Fruit fly (Drosophila melanogaster) ovary, adult (tissue): ENCODE data around the gene dlg1.
A peak's percentile ranks its signal among the peaks of the same experiment; 100 is the strongest.

ENCODE experiments used
- CG17801 ChIP-seq: fragments of 200-800 bp; optimal IDR thresholded peaks from 2 replicates; lab custom pipeline; 2019; ENCODE audit warnings: missing biosample characterization, mild to moderate bottlenecking, missing genetic modification characterization, moderate library complexity; ENCODE audit not compliant: partially characterized antibody

The dlg1 gene

DNA sequence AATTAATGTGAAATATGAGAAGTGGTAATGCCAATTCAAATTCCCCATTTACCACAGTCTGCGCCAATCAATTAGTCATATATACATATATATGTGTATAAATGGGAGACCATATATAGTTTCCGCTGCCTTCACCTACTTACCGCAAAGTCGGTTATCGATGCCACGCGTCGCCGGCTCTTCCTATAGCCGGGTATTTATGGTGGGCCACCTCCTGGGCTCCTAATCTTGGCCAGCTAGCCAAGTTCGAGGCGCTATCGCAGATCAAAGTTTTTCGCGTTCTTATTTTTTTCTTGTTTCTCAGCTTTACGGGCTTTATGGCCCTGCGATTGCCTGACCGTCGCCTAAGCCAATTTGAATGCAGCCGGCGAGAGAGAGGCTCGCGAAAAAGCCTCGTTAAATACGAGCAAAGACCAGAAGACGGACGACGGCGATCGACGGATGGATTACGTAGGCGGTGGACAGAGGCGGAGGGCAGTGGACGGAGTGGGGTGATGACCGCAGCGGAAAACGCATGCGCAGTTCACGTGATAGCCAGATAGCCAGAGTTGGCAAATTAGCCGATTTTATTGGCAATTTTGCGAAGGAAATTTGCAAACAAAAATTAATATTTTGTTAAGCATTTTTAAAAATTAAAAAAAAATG lies 51.4 kb downstream of the dlg1 start:
- no peak for TF ChIP-seq CG17801

DNA sequence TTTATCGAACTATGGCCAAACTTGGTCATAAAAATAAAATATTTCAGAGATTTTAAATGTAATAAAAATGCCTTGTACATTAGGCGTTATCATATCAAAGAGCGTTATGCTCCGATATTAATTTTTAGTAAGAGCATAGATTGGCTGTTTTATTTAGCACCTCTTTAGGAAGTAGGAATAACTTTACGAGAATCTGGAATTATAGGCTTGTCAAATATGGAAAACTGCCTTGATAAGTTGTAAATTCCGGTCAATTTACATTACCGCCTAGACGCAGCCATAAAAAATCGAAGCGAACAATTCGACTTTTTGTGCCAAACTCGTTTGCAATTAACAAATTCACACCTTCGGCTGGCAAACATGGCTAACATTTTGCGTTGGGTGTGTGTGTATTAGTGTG lies 52.6 kb downstream of the dlg1 start:
- no peak for TF ChIP-seq CG17801

DNA sequence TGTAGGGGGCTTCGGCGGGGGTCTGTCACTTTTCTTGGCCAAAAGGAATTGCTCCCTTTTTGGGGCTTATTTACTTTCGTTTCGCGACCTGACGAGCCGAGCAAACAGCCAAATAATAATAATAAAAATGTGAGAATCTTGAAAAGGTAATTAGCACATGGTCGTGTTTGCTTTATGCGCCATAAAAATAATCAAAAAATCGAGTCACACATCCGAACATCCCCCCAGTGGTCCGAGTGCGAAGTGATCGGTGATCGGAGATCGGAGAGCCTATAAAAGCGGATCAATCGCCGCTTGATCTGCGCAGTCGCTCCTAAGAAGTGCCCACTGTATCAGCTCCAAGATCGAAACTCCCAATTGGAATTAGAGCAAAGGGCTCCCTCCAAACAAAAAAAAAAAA lies 53.1 kb downstream of the dlg1 start, which contains the start of gene Gs2:
Gene Gs2 (plus strand): TSS at position 301 of the 400 bp plus-strand sequence.
- TF ChIP-seq CG17801, result no peak

DNA sequence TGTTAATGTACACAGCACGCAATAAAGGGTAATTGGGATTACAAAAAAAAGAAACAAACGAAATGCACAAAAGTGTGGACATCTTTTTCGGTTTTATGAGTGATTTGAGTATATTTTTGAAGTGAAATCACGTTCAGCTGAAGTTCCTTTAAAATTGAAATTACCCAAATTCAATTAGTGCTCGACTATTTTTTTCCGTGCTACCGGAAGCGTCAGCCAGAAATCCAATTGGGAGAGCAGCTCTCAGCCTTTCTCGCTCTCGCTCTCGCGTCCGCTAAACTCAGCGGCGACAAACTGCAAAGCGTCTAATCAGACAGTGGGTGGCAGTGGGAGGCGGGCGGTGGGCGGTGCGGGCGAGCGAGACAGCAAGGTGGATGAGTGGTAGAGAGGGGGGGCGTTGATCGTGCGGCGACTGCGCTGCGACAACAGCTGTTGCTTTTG lies 53.8 kb downstream of the dlg1 start:
- TF ChIP-seq CG17801, result peak; percentile 89

DNA sequence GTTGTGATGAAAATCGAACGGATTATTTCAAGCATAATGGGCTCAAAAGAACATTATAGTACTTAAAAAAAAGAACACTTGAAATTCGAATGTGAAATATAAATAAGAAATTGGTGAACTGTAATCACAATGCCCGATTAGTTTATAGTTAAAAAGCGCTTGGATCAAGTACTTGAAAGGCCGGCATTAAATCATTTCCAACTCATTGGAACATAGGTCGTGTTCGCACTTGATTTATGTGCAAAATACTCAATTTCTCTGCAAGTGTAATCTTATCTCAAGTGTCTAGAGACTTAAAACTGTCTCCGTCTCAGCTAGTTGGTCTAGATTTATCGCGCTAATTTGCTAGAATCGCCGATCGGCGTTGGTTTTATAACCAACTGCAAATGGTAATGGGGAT lies 55.0 kb downstream of the dlg1 start:
- no peak for TF ChIP-seq CG17801

DNA sequence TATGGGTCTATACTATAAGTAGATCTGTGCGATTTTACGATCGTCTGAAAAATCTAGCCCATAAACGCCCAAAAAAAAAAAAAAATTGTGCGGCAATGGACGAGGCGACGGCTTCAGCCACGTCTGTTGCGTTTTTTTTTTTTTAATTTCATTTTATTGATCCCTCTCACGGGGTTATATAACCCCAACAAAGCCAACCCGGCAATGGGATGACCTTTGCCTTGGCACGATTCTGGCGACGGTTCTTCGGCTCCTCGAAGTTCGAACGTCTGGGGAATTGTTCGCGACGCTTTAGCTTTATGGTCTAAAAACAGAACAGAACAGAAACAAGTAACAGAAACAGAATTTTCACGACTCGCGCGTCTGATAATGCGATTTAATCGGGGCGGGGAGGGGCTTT lies 55.9 kb downstream of the dlg1 start:
- TF ChIP-seq CG17801, result no peak

DNA sequence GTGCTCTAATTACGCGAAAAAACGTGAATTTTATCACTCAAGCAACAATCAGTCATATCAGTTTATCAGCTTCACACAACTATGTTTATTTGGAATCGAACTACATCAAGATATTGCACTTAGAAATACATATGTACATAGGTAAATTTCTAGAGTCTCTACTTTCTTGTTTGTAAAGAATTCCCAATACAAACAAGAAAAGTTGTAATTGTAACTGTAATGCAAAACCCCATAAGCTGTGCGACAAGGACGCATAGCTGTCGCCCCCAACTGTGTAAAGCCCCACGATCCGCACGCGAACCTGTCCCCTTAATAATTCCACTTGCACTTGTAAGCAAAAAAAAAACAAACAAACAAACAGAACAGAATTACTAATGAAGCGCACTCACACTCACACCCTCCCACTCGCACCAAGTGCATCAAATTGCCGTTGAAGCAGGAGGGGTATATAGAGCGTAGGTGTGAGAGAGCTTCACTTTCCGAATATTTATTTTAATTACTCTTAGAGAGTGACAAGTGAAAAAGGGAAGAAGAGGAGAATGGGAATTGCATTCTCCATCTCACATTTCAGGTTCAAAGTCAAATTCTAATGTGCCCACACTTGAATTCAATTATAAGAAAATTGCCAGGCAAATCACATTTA lies 56.6 kb downstream of the dlg1 start:
- no peak for TF ChIP-seq CG17801

DNA sequence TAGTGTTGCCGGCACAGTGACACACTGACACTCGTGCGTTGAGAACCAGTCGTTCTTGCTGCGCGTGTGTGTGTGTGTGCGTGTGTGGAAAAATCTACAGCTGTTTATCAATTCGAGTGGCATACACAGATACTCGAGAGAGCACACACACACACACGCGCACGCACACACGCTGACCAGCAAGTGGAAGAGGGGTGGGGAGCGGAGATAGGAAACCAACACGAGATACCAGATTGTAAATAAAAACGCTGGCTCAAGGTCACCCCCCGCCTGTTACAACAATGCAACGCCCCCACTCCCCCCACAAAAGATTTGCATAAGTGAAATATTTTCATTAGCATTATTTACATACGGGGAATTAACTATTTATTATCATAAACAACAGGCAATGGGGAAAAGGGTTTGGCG lies 57.8 kb downstream of the dlg1 start:
- TF ChIP-seq CG17801, result no peak

DNA sequence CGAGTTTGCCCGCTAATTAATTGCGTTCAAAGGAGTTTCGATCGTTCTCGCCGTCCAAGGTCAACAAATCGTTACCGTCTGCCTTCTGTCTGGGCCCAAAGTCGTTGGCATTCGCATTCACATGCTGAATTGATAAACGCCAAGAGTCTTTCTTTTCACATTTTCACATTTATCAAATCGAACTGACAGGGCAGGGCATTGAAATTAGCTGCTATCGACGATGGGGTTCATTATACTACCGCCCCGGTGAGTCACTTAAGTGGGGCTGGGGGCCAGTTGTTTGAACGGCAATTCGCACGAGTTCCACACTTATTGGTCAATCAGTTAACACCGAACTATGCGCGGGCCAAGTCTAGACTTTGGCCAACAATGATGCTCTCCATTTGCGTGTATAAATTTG lies 61.5 kb downstream of the dlg1 start:
- no peak for TF ChIP-seq CG17801

DNA sequence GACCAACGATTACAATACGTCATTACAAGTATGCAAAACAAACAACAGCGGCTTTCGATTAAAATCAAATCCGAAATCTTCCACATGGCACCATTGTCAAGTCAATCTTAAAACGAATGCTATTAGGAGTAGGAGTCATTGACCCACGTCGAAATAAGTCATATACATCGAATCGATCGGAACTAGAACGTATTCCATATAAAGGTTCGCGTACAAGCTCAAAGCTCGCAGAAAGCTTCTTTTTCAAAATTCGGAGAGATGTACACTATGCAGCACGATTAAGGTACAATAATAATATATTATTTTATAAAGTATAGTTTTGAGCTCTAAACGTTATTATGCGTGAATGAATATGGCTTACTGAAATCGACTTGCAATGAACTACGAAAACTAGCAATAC lies 64.5 kb downstream of the dlg1 start:
- no peak for TF ChIP-seq CG17801

DNA sequence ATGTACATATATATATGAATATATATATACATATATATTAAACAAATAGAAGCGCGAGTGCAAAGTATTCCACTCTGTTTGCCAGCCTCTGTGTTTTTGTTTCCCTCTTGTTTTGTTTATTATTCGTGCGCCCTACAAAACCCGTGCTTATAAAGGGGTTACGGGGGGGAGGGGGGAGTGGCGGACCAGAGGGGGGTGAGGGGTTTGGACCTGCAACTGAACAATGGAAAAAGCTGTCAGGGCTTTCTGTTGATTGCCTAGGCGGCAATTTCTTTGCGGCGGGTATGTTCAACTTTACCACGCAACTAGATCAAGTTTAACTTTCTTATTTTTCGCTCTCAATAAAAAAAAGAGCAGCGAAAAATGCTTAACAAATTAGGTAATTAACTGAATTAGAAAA lies 69.8 kb downstream of the dlg1 start:
- TF ChIP-seq CG17801, result no peak

DNA sequence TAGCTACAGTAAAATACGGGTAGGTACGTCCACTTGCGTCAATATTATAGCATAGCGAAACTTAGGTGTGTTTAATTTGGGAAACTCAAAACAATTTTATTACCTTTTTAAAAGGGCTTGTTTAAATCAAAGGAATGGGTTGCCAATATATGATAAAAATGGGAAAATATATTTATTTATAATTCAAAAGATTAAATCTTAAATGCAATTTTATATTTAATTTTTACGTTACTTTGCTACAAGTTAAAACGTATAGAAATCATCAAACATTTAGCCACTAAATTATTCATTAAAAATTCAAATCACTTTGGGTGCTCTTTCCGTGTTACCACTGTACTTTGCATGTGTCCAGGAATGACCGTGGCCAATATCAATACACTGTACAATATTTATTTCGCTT lies 71.5 kb downstream of the dlg1 start:
- TF ChIP-seq CG17801, result peak; percentile 39

DNA sequence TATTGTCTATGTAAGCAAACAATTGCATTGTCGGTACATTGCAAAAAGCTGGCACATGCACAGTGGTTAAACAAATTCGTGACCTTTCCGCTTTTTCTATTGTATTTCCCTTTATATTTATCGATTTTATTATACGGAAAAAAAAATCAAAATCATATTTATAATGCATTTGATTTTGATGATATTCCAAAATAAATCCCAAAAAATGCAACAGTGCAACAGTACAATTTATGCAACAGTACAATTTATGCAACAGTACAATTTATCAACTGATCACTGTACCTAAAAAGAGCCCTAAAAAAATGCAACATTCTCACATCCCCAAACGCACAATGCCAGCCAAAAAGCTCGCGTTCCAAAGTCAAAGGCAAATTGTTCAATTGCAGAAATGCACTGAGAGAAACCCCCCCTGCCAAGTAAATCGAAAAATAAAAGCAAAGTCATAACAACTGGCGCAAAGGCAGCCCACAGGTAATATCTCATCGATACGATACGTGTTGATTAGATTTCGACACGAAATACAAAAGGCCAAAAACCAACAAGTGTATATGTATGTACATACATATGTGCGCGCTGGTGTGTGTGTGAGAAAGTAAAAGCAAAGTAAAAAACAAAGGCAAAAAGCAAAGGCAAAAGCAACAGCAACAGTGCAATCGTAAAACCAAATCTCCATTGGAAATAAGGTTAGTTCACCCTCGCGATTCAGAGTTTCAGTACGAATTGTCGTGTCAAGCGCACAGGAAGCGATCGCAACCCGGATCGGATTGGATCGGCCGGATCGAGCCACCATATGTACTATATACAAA lies 72.6 kb downstream of the dlg1 start, which contains the start of gene Sk1:
Gene Sk1 (plus strand): TSS at position 711 of the 806 bp plus-strand sequence.
- no peak for TF ChIP-seq CG17801

DNA sequence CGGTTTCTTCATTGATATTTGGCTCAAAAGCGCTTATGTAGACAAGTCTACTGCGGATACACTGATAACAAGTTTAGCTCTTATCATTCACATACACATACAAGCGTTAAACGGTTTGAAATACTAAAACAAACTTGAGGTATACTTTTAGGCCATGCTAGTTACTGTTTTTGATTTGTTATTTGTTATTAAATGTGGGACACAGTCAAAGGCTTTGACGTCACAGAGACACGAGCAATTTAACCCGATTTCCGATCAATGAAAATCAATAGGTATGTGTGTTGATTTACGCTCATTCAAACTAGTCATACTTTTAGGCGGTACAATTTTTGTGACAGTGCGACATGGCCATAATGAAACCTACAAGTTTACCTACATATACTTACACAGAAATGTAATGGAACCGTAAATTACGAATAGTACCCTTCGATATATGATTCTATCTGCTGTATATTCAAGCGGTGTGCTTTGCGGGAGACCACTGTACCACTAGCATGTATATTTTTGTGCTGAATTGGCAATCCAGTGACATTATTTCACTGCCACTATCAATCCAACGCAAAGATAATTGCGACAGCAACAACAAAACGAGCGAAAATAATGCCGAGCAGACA lies 77.4 kb downstream of the dlg1 start:
- TF ChIP-seq CG17801, result peak; percentile 90

DNA sequence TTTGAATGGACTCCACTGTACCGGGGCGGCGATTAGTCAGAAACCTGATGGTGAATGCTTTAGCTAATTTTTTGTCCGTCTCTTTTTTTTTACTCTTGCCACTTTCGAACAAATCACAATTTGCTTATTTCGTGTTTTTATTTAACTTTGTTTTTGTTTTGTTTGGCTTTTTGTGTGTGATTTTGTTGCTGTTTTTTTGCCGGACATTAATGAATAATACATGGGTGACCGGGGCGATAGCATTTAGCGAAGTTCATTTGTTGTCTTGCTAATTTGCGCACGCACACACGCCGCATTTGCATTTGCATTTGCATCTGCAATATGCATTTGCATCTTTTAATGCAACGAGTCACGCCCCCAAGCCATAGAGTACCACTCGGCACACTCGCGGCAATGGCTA lies 79.2 kb downstream of the dlg1 start:
- TF ChIP-seq CG17801, result no peak

DNA sequence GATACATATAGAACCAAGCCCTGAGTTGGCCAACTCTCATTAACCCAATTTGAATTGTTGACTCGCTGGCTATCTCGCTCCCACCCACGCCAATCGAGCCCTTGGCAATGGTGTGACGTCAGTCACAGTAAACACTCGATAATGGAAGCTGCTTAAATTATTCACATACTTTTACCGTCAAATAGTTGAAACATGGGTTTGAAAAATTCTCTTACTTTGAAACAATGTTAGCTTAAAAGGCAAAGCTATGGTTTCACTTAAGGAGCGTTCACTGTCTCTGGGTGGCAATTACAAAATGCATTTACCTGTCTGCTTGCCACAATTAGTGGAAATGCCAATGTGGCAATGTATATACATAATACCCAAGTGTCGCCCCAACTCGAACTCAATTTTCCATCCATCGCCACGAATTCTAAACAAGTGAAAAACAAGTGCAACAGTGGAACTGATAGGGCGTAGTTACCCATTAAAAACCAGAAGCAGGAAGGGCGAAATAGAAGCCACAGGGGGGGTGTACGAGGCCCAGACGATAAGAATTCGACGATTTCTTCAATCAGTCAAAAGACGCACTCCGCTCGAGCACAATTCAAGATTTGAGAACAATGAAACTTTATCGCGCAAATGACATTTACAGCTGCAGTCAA lies 80.1 kb downstream of the dlg1 start:
- peak; percentile 79 for TF ChIP-seq CG17801

DNA sequence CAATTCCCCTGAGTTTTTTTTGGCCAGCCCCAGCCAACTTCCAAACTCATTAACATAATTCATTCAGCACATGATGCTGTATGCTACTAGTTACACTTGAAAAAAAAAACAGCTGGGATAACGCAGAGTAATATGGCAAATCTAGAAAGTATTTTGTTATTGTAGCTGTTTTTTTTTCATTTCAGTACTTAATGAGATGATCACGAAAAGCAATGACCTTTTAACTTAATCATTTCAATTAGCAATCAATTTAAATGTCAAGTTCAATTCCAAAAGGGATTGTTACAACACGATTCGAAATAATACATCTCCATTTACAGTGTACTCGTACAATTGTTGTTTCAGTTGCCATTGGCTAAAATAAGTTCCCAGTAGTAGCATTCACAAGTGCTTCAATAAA lies 80.9 kb downstream of the dlg1 start:
- TF ChIP-seq CG17801, result no peak
